Fruit fly (Drosophila melanogaster): Measurements from ENCODE around the gene CG34452.

dm6 chr3L:15726799-15727198 is 39.1 kb upstream of the CG34452 start:
- no peak for TF ChIP-seq achi (GFP tag; optimal IDR thresholded peaks at IDR 0.05)
- no peak for TF ChIP-seq CG34406 (GFP tag; optimal IDR thresholded peaks at IDR 0.05)
- no peak for TF ChIP-seq Eip93F (GFP tag; optimal IDR thresholded peaks at IDR 0.05)
- TF ChIP-seq CG15336 (GFP tag; IDR thresholded peaks at IDR 0.05) = no peak
- no peak for TF ChIP-seq Ets96B (tag; optimal IDR thresholded peaks at IDR 0.05)
- no peak for TF ChIP-seq CG16779 (tag; optimal IDR thresholded peaks at IDR 0.05)
